Fruit fly (Drosophila melanogaster) whole organism, embryonic: ENCODE data around the gene CG4467.
A peak's percentile ranks its signal among the peaks of the same experiment; 100 is the strongest.

Experiments
- Adf1 ChIP-seq: fragments of 200-800 bp; sonication (Bioruptor generic); IDR thresholded peaks from 2 replicates; pipeline ENCODE4 v1.3.6; 2022; ENCODE audit warnings: missing biosample characterization, missing genetic modification characterization
- Aef1 ChIP-seq: fragments of 200-800 bp; sonication (Bioruptor generic); IDR thresholded peaks from 3 replicates; pipeline ENCODE4 v1.3.6; 2022; ENCODE audit warnings: missing biosample characterization, missing genetic modification characterization
- Asciz ChIP-seq: fragments of 200-800 bp; sonication (Bioruptor generic); optimal IDR thresholded peaks from 2 replicates; lab custom pipeline; 2017; ENCODE audit warnings: missing biosample characterization, mild to moderate bottlenecking, missing genetic modification characterization, missing genetic modification reagents
- CG10274 ChIP-seq: fragments of 200-800 bp; sonication (Bioruptor generic); optimal IDR thresholded peaks from 3 replicates; lab custom pipeline; 2017; ENCODE audit warnings: missing biosample characterization, mild to moderate bottlenecking, missing genetic modification characterization
- CG10565 ChIP-seq: fragments of 200-800 bp; sonication (Bioruptor generic); optimal IDR thresholded peaks from 3 replicates; lab custom pipeline; 2016; ENCODE audit warnings: missing biosample characterization, mild to moderate bottlenecking, missing genetic modification characterization
- CG12104 ChIP-seq: fragments of 200-800 bp; sonication (Bioruptor generic); optimal IDR thresholded peaks from 3 replicates; lab custom pipeline; 2016; ENCODE audit warnings: missing biosample characterization, missing genetic modification characterization
- CG15011 ChIP-seq: fragments of 200-800 bp; sonication (Bioruptor generic); optimal IDR thresholded peaks from 3 replicates; lab custom pipeline; 2018; ENCODE audit warnings: missing biosample characterization, mild to moderate bottlenecking, missing genetic modification characterization
- CG17186 ChIP-seq: fragments of 200-800 bp; sonication (Bioruptor generic); optimal IDR thresholded peaks from 3 replicates; lab custom pipeline; 2017; ENCODE audit warnings: missing biosample characterization, missing genetic modification reagents, missing genetic modification characterization
- CG17568 ChIP-seq: fragments of 200-800 bp; sonication (Bioruptor generic); optimal IDR thresholded peaks from 2 replicates; lab custom pipeline; 2018; ENCODE audit warnings: missing biosample characterization, mild to moderate bottlenecking, missing genetic modification characterization, moderate library complexity
- CG2116 ChIP-seq: fragments of 200-800 bp; sonication (Bioruptor generic); optimal IDR thresholded peaks from 3 replicates; lab custom pipeline; 2018; ENCODE audit warnings: missing biosample characterization, mild to moderate bottlenecking, missing genetic modification characterization
- CG31224 ChIP-seq: fragments of 200-800 bp; sonication (Bioruptor generic); IDR thresholded peaks from 2 replicates; pipeline ENCODE4 v1.3.6; 2022; ENCODE audit warnings: missing biosample characterization, missing genetic modification characterization
- CG4730 ChIP-seq: fragments of 200-800 bp; sonication (Bioruptor generic); IDR thresholded peaks from 2 replicates; pipeline ENCODE4 v1.3.6; 2022; ENCODE audit warnings: missing biosample characterization, missing genetic modification characterization
- CG5245 ChIP-seq: fragments of 200-800 bp; sonication (Bioruptor generic); optimal IDR thresholded peaks from 3 replicates; lab custom pipeline; 2016; ENCODE audit warnings: missing biosample characterization, missing genetic modification characterization
- CG6175 ChIP-seq: fragments of 200-800 bp; sonication (Bioruptor generic); IDR thresholded peaks from 3 replicates; pipeline ENCODE4 v1.3.6; 2022; ENCODE audit warnings: missing biosample characterization, missing genetic modification characterization
- CG6654 ChIP-seq: fragments of 200-800 bp; sonication (Bioruptor generic); optimal IDR thresholded peaks from 2 replicates; lab custom pipeline; 2017; ENCODE audit warnings: missing biosample characterization, mild to moderate bottlenecking, missing genetic modification characterization
- CG6689 ChIP-seq: fragments of 200-800 bp; sonication (Bioruptor generic); IDR thresholded peaks from 2 replicates; pipeline ENCODE4 v1.3.6; 2022; ENCODE audit warnings: missing biosample characterization, missing genetic modification characterization
- CG6765 ChIP-seq: fragments of 200-800 bp; sonication (Bioruptor generic); optimal IDR thresholded peaks from 3 replicates; lab custom pipeline; 2017; ENCODE audit warnings: missing biosample characterization, mild to moderate bottlenecking, missing genetic modification characterization
- CG6813 ChIP-seq: fragments of 200-800 bp; sonication (Bioruptor generic); optimal IDR thresholded peaks from 2 replicates; lab custom pipeline; 2017; ENCODE audit warnings: missing biosample characterization, missing genetic modification characterization, mild to moderate bottlenecking, moderate library complexity, missing genetic modification reagents
- CG7372 ChIP-seq: fragments of 200-800 bp; sonication (Bioruptor generic); IDR thresholded peaks from 2 replicates; pipeline ENCODE4 v1.3.6; 2022; ENCODE audit warnings: missing biosample characterization, missing genetic modification characterization
- CG7556 ChIP-seq: fragments of 200-800 bp; sonication (Bioruptor generic); optimal IDR thresholded peaks from 2 replicates; lab custom pipeline; 2017; ENCODE audit warnings: missing biosample characterization, mild to moderate bottlenecking, missing genetic modification characterization
- CG9609 ChIP-seq: fragments of 200-800 bp; sonication (Bioruptor generic); optimal IDR thresholded peaks from 3 replicates; lab custom pipeline; 2016; ENCODE audit warnings: missing biosample characterization, missing genetic modification characterization
- CG9727 ChIP-seq: fragments of 200-800 bp; sonication (Bioruptor generic); optimal IDR thresholded peaks from 3 replicates; lab custom pipeline; 2017; ENCODE audit warnings: missing biosample characterization, mild to moderate bottlenecking, missing genetic modification characterization
- CHES-1-like ChIP-seq: fragments of 200-800 bp; sonication (Bioruptor generic); optimal IDR thresholded peaks from 2 replicates; lab custom pipeline; 2016; ENCODE audit warnings: missing biosample characterization, missing genetic modification characterization
- Drgx ChIP-seq: fragments of 200-800 bp; sonication (Bioruptor generic); IDR thresholded peaks from 2 replicates; pipeline ENCODE4 v1.3.6; 2022; ENCODE audit warnings: missing biosample characterization, missing genetic modification characterization
- E2f2 ChIP-seq: fragments of 200-800 bp; sonication (Bioruptor generic); IDR thresholded peaks from 2 replicates; pipeline ENCODE4 v1.3.6; 2022; ENCODE audit warnings: missing biosample characterization, missing genetic modification characterization
- HLH54F ChIP-seq: fragments of 200-800 bp; sonication (Bioruptor generic); optimal IDR thresholded peaks from 3 replicates; lab custom pipeline; 2016; ENCODE audit warnings: missing biosample characterization, missing genetic modification characterization
- Hand ChIP-seq: fragments of 200-800 bp; sonication (Bioruptor generic); optimal IDR thresholded peaks from 2 replicates; lab custom pipeline; 2017; ENCODE audit warnings: mild to moderate bottlenecking, missing biosample characterization, missing genetic modification reagents, missing genetic modification characterization
- Hey ChIP-seq: fragments of 200-800 bp; sonication (Bioruptor generic); optimal IDR thresholded peaks from 3 replicates; lab custom pipeline; 2018; ENCODE audit warnings: missing biosample characterization, mild to moderate bottlenecking, missing genetic modification characterization
- Med ChIP-seq: fragments of 200-800 bp; sonication (Bioruptor generic); peaks from one replicate; lab custom pipeline; 2016; ENCODE audit warnings: missing biosample characterization, missing genetic modification characterization, mild to moderate bottlenecking, inconsistent platforms, moderate library complexity
- Oli ChIP-seq: fragments of 200-800 bp; sonication (Bioruptor generic); optimal IDR thresholded peaks from 2 replicates; lab custom pipeline; 2018; ENCODE audit warnings: missing biosample characterization, mild to moderate bottlenecking, missing genetic modification characterization, moderate library complexity
- Rx ChIP-seq: fragments of 200-800 bp; sonication (Bioruptor generic); IDR thresholded peaks from 2 replicates; pipeline ENCODE4 v1.3.6; 2022; ENCODE audit warnings: missing biosample characterization, missing genetic modification characterization
- al ChIP-seq: fragments of 200-800 bp; sonication (Bioruptor generic); IDR thresholded peaks from 2 replicates; pipeline ENCODE4 v1.3.6; 2022; ENCODE audit warnings: missing biosample characterization, missing genetic modification characterization
- ap ChIP-seq: fragments of 200-800 bp; sonication (Bioruptor generic); IDR thresholded peaks from 2 replicates; pipeline ENCODE4 v1.3.6; 2022; ENCODE audit warnings: missing biosample characterization, missing genetic modification characterization
- ash1 ChIP-seq: fragments of 200-800 bp; sonication (Bioruptor generic); optimal IDR thresholded peaks from 2 replicates; lab custom pipeline; 2018; ENCODE audit warnings: missing biosample characterization, mild to moderate bottlenecking, missing genetic modification characterization
- bbx ChIP-seq: fragments of 200-800 bp; sonication (Bioruptor generic); IDR thresholded peaks from 2 replicates; pipeline ENCODE4 v1.3.6; 2022; ENCODE audit warnings: missing biosample characterization, missing genetic modification characterization; ENCODE audit not compliant: partially characterized antibody
- cg ChIP-seq: fragments of 200-800 bp; sonication (Bioruptor generic); optimal IDR thresholded peaks from 3 replicates; lab custom pipeline; 2019; ENCODE audit warnings: missing biosample characterization, mild to moderate bottlenecking, missing genetic modification characterization, moderate library complexity
- croc ChIP-seq: fragments of 200-800 bp; sonication (Bioruptor generic); conservative IDR thresholded peaks from 3 replicates; pipeline ENCODE4 v1.3.6; 2022; ENCODE audit warnings: missing biosample characterization, missing genetic modification characterization
- fu2 ChIP-seq: fragments of 200-800 bp; sonication (Bioruptor generic); optimal IDR thresholded peaks from 2 replicates; lab custom pipeline; 2016; ENCODE audit warnings: missing biosample characterization, missing genetic modification characterization
- ham ChIP-seq: fragments of 200-800 bp; sonication (Bioruptor generic); IDR thresholded peaks from 2 replicates; pipeline ENCODE4 v1.3.6; 2022; ENCODE audit warnings: missing biosample characterization, missing genetic modification characterization
- hb ChIP-seq: fragments of 200-800 bp; sonication (Bioruptor generic); IDR thresholded peaks from 3 replicates; pipeline ENCODE4 v1.3.6; 2022; ENCODE audit warnings: missing biosample characterization, missing genetic modification characterization; ENCODE audit not compliant: partially characterized antibody
- lbe ChIP-seq: fragments of 200-800 bp; sonication (Bioruptor generic); optimal IDR thresholded peaks from 2 replicates; lab custom pipeline; 2016; ENCODE audit warnings: missing biosample characterization, mild to moderate bottlenecking, missing genetic modification characterization
- lilli ChIP-seq: fragments of 200-800 bp; sonication (Bioruptor generic); optimal IDR thresholded peaks from 3 replicates; lab custom pipeline; 2016; ENCODE audit warnings: missing biosample characterization, missing genetic modification characterization
- odd ChIP-seq: fragments of 200-800 bp; sonication (Bioruptor generic); optimal IDR thresholded peaks from 2 replicates; lab custom pipeline; 2017; ENCODE audit warnings: missing biosample characterization, mild to moderate bottlenecking, missing genetic modification characterization
- org-1 ChIP-seq: fragments of 200-800 bp; sonication (Bioruptor generic); optimal IDR thresholded peaks from 2 replicates; lab custom pipeline; 2017; ENCODE audit warnings: missing biosample characterization, missing genetic modification characterization
- pfk ChIP-seq: fragments of 200-800 bp; sonication (Bioruptor generic); optimal IDR thresholded peaks from 2 replicates; lab custom pipeline; 2018; ENCODE audit warnings: missing biosample characterization, mild to moderate bottlenecking, missing genetic modification characterization, moderate library complexity
- rib ChIP-seq: fragments of 200-800 bp; sonication (Bioruptor generic); IDR thresholded peaks from 2 replicates; pipeline ENCODE4 v1.3.6; 2022; ENCODE audit warnings: missing biosample characterization, missing genetic modification characterization
- row ChIP-seq: fragments of 200-800 bp; sonication (Bioruptor generic); IDR thresholded peaks from 3 replicates; pipeline ENCODE4 v1.3.6; 2022; ENCODE audit warnings: missing biosample characterization, missing genetic modification characterization
- sisA ChIP-seq: fragments of 200-800 bp; sonication (Bioruptor generic); IDR thresholded peaks from 2 replicates; pipeline ENCODE4 v1.3.6; 2022; ENCODE audit warnings: missing biosample characterization, missing genetic modification characterization
- sug ChIP-seq: fragments of 200-800 bp; optimal IDR thresholded peaks from 2 replicates; lab custom pipeline; 2019; ENCODE audit warnings: missing biosample characterization, mild to moderate bottlenecking, missing genetic modification characterization, moderate library complexity
- zen ChIP-seq: fragments of 200-800 bp; sonication (Bioruptor generic); optimal IDR thresholded peaks from 3 replicates; lab custom pipeline; 2018; ENCODE audit warnings: missing biosample characterization, mild to moderate bottlenecking, missing genetic modification characterization, moderate library complexity
- zfh2 ChIP-seq: fragments of 200-800 bp; sonication (Bioruptor generic); optimal IDR thresholded peaks from 2 replicates; lab custom pipeline; 2016; ENCODE audit warnings: missing biosample characterization, missing genetic modification characterization

The CG4467 gene

dm6 chr3R:23225266-23225665, 23.4 kb downstream of the CG4467 start (continued):
- TF ChIP-seq ham (GFP tag; lab: Robert Waterston, UW) (no peak; the same call in 1 of the 2 replicates), lilli (peak; percentile 40), CG12104 (GFP tag; lab: Kevin White, UChicago) (peak; percentile 35), org-1 (GFP tag; lab: Kevin White, UChicago) (peak; percentile 40), cg (GFP tag; lab: Kevin White, UChicago) (no peak), al (GFP tag; lab: Robert Waterston, UW) (0 out of 2 replicates have a peak, but pooled peaks have one; percentile 16), CG9609 (peak; percentile 23), HLH54F (GFP tag; lab: Kevin White, UChicago) (peak; percentile 25), bbx (GFP tag; lab: Robert Waterston, UW) (no peak), rib (GFP tag; lab: Robert Waterston, UW) (peak; percentile 46; the same call in 1 of the 2 replicates), CG5245 (no peak), CG17568 (peak; percentile 44), Drgx (GFP tag; lab: Robert Waterston, UW) (0 out of 2 replicates have a peak, but pooled peaks have one; percentile 17), E2f2 (no peak), ap (GFP tag; lab: Robert Waterston, UW) (no peak), hb (GFP tag; lab: Robert Waterston, UW) (no peak), CG6654 (GFP tag; lab: Kevin White, UChicago) (no peak), zfh2 (peak; percentile 28), zen (tag; lab: Kevin White, UChicago) (no peak), CG4730 (no peak), pfk (GFP tag; lab: Kevin White, UChicago) (peak; percentile 36), sisA (GFP tag; lab: Robert Waterston, UW) (no peak), CG9727 (GFP tag; lab: Kevin White, UChicago) (peak; percentile 34), CG7372 (GFP tag; lab: Robert Waterston, UW) (0 out of 2 replicates have a peak, but pooled peaks have one; percentile 14), Adf1 (peak; percentile 47), odd (peak; percentile 41), Hand (peak; percentile 13), CG7556 (GFP tag; lab: Kevin White, UChicago) (peak; percentile 16), Hey (tag; lab: Kevin White, UChicago) (peak; percentile 10), Asciz (GFP tag; lab: Kevin White, UChicago) (peak; percentile 27), Med (GFP tag; lab: Kevin White, UChicago) (peak; percentile 89), CG15011 (GFP tag; lab: Kevin White, UChicago) (no peak), lbe (GFP tag; lab: Kevin White, UChicago) (no peak), CG10274 (GFP tag; lab: Kevin White, UChicago) (peak; percentile 16), CG2116 (GFP tag; lab: Kevin White, UChicago) (peak; percentile 7), CG17186 (no peak), Aef1 (no peak), CG6689 (GFP tag; lab: Robert Waterston, UW) (no peak), ash1 (GFP tag; lab: Kevin White, UChicago) (peak; percentile 30), CG6813 (peak; percentile 63), fu2 (GFP tag; lab: Kevin White, UChicago) (peak; percentile 7), sug (tag; lab: Kevin White, UChicago) (peak; percentile 32), CG10565 (GFP tag; lab: Kevin White, UChicago) (no peak), CHES-1-like (GFP tag; lab: Kevin White, UChicago) (peak; percentile 29), CG31224 (GFP tag; lab: Robert Waterston, UW) (0 out of 2 replicates have a peak, but pooled peaks have one; percentile 45), row (GFP tag; lab: Robert Waterston, UW) (peak; percentile 38; the same call in 1 of the 3 replicates), Rx (GFP tag; lab: Robert Waterston, UW) (no peak), croc (GFP tag; lab: Robert Waterston, UW) (no peak), Oli (tag; lab: Kevin White, UChicago) (peak; percentile 3), CG6765 (peak; percentile 49), CG6175 (GFP tag; lab: Robert Waterston, UW) (0 out of 3 replicates have a peak, but pooled peaks have one; percentile 24)
